Fruit fly (Drosophila melanogaster) whole organism, embryonic: ENCODE data around the gene CG43350.

Experiments used
- Aef1 ChIP-seq: fragments of 200-800 bp; sonication (Bioruptor generic); IDR thresholded peaks from 3 replicates; pipeline ENCODE4 v1.3.6; 2022; ENCODE audit warnings: missing biosample characterization, missing genetic modification characterization
- BEAF-32 ChIP-seq: fragments of 200-800 bp; sonication (Bioruptor generic); optimal IDR thresholded peaks from 3 replicates; lab custom pipeline; 2017; ENCODE audit warnings: missing biosample characterization, missing genetic modification characterization, mild to moderate bottlenecking, moderate library complexity, missing genetic modification reagents
- Bdp1 ChIP-seq: fragments of 200-800 bp; sonication (Bioruptor generic); optimal IDR thresholded peaks from 3 replicates; lab custom pipeline; 2016; ENCODE audit warnings: missing biosample characterization, missing genetic modification characterization
- Bgb ChIP-seq: fragments of 200-800 bp; sonication (Bioruptor generic); IDR thresholded peaks from 2 replicates; pipeline ENCODE4 v1.3.6; 2022; ENCODE audit warnings: missing biosample characterization, missing genetic modification characterization; ENCODE audit not compliant: partially characterized antibody
- C15 ChIP-seq: fragments of 200-800 bp; sonication (Bioruptor generic); IDR thresholded peaks from 3 replicates; pipeline ENCODE4 v1.3.6; 2022; ENCODE audit warnings: missing biosample characterization, missing genetic modification characterization
- CG10366 ChIP-seq: fragments of 200-800 bp; sonication (Bioruptor generic); IDR thresholded peaks from 2 replicates; pipeline ENCODE4 v1.3.6; 2022; ENCODE audit warnings: missing biosample characterization, missing genetic modification characterization
- CG10543 ChIP-seq: fragments of 200-800 bp; sonication (Bioruptor generic); optimal IDR thresholded peaks from 3 replicates; lab custom pipeline; 2017; ENCODE audit warnings: missing biosample characterization, mild to moderate bottlenecking, missing genetic modification characterization, moderate library complexity
- CG11085 ChIP-seq: fragments of 200-800 bp; sonication (Bioruptor generic); IDR thresholded peaks from 2 replicates; pipeline ENCODE4 v1.3.6; 2022; ENCODE audit warnings: missing biosample characterization, missing genetic modification characterization
- CG11247 ChIP-seq: fragments of 200-800 bp; sonication (Bioruptor generic); IDR thresholded peaks from 2 replicates; pipeline ENCODE4 v1.3.6; 2022; ENCODE audit warnings: missing biosample characterization, missing genetic modification characterization
- CG11696 ChIP-seq: fragments of 200-800 bp; sonication (Bioruptor generic); IDR thresholded peaks from 2 replicates; pipeline ENCODE4 v1.3.6; 2022; ENCODE audit warnings: missing biosample characterization, missing genetic modification characterization
- CG13894 ChIP-seq: fragments of 200-800 bp; sonication (Bioruptor generic); optimal IDR thresholded peaks from 3 replicates; lab custom pipeline; 2018; ENCODE audit warnings: missing biosample characterization, mild to moderate bottlenecking, missing genetic modification characterization, moderate library complexity
- CG15073 ChIP-seq: fragments of 200-800 bp; sonication (Bioruptor generic); optimal IDR thresholded peaks from 2 replicates; lab custom pipeline; 2016; ENCODE audit warnings: missing biosample characterization, missing genetic modification characterization
- CG15269 ChIP-seq: fragments of 200-800 bp; sonication (Bioruptor generic); optimal IDR thresholded peaks from 2 replicates; lab custom pipeline; 2018; ENCODE audit warnings: missing biosample characterization, mild to moderate bottlenecking, missing genetic modification characterization, moderate library complexity
- CG17359 ChIP-seq: fragments of 200-800 bp; sonication (Bioruptor generic); optimal IDR thresholded peaks from 3 replicates; lab custom pipeline; 2018; ENCODE audit warnings: missing biosample characterization, mild to moderate bottlenecking, missing genetic modification characterization, moderate library complexity
- CG17385 ChIP-seq: fragments of 200-800 bp; sonication (Bioruptor generic); optimal IDR thresholded peaks from 3 replicates; lab custom pipeline; 2018; ENCODE audit warnings: missing biosample characterization, mild to moderate bottlenecking, missing genetic modification characterization
- CG2129 ChIP-seq: fragments of 200-800 bp; sonication (Bioruptor generic); IDR thresholded peaks from 2 replicates; pipeline ENCODE4 v1.3.6; 2022; ENCODE audit warnings: missing biosample characterization, missing genetic modification characterization; ENCODE audit not compliant: partially characterized antibody
- CG2889 ChIP-seq: fragments of 200-800 bp; sonication (Bioruptor generic); IDR thresholded peaks from 3 replicates; pipeline ENCODE4 v1.3.6; 2022; ENCODE audit warnings: missing biosample characterization, missing genetic modification characterization
- CG3065 ChIP-seq: fragments of 200-800 bp; sonication (Bioruptor generic); optimal IDR thresholded peaks from 2 replicates; lab custom pipeline; 2016; ENCODE audit warnings: missing biosample characterization, missing genetic modification characterization
- CG31365 ChIP-seq: fragments of 200-800 bp; sonication (Bioruptor generic); optimal IDR thresholded peaks from 2 replicates; lab custom pipeline; 2018; ENCODE audit warnings: missing biosample characterization, mild to moderate bottlenecking, missing genetic modification characterization
- CG3995 ChIP-seq: fragments of 200-800 bp; sonication (Bioruptor generic); optimal IDR thresholded peaks from 3 replicates; lab custom pipeline; 2016; ENCODE audit warnings: missing biosample characterization, missing genetic modification characterization
- CG42726 ChIP-seq: fragments of 200-800 bp; sonication (Bioruptor generic); IDR thresholded peaks from 2 replicates; pipeline ENCODE4 v1.3.6; 2022; ENCODE audit warnings: missing biosample characterization, missing genetic modification characterization; ENCODE audit not compliant: partially characterized antibody
- CG7556 ChIP-seq: fragments of 200-800 bp; sonication (Bioruptor generic); optimal IDR thresholded peaks from 2 replicates; lab custom pipeline; 2017; ENCODE audit warnings: missing biosample characterization, mild to moderate bottlenecking, missing genetic modification characterization
- Dip3 ChIP-seq: fragments of 200-800 bp; sonication (Bioruptor generic); optimal IDR thresholded peaks from 3 replicates; lab custom pipeline; 2016; ENCODE audit warnings: missing biosample characterization, missing genetic modification characterization
- HLH3B ChIP-seq: fragments of 200-800 bp; sonication (Bioruptor generic); IDR thresholded peaks from 2 replicates; pipeline ENCODE4 v1.3.6; 2022; ENCODE audit warnings: missing biosample characterization, missing genetic modification characterization
- Mrtf ChIP-seq: fragments of 200-800 bp; sonication (Bioruptor generic); IDR thresholded peaks from 3 replicates; pipeline ENCODE4 v1.3.6; 2022; ENCODE audit warnings: missing biosample characterization, missing genetic modification characterization
- NFAT ChIP-seq: fragments of 200-800 bp; sonication (Bioruptor generic); IDR thresholded peaks from 2 replicates; pipeline ENCODE4 v1.3.6; 2022; ENCODE audit warnings: missing biosample characterization, missing genetic modification characterization
- Oaz ChIP-seq: fragments of 200-800 bp; sonication (Bioruptor generic); IDR thresholded peaks from 2 replicates; pipeline ENCODE4 v1.3.6; 2022; ENCODE audit warnings: missing biosample characterization, missing genetic modification characterization
- Oli ChIP-seq: fragments of 200-800 bp; sonication (Bioruptor generic); optimal IDR thresholded peaks from 2 replicates; lab custom pipeline; 2018; ENCODE audit warnings: missing biosample characterization, mild to moderate bottlenecking, missing genetic modification characterization, moderate library complexity
- Sry-β ChIP-seq: fragments of 200-800 bp; sonication (Bioruptor generic); optimal IDR thresholded peaks from 2 replicates; lab custom pipeline; 2018; ENCODE audit warnings: missing biosample characterization, mild to moderate bottlenecking, missing genetic modification characterization, moderate library complexity
- Sry-δ ChIP-seq: fragments of 200-800 bp; sonication (Bioruptor generic); optimal IDR thresholded peaks from 2 replicates; lab custom pipeline; 2016; ENCODE audit warnings: missing biosample characterization, missing genetic modification characterization
- Taf1 ChIP-seq: fragments of 200-800 bp; sonication (Bioruptor generic); IDR thresholded peaks from 2 replicates; pipeline ENCODE4 v1.3.6; 2022; ENCODE audit warnings: missing biosample characterization, missing genetic modification characterization
- Usf ChIP-seq: fragments of 200-800 bp; sonication (Bioruptor generic); optimal IDR thresholded peaks from 2 replicates; lab custom pipeline; 2017; ENCODE audit warnings: missing genotype, missing biosample characterization, missing genetic modification characterization
- Vsx1 ChIP-seq: fragments of 200-800 bp; sonication (Bioruptor generic); optimal IDR thresholded peaks from 2 replicates; lab custom pipeline; 2017; ENCODE audit warnings: missing biosample characterization, mild to moderate bottlenecking, missing genetic modification characterization, missing genetic modification reagents
- az2 ChIP-seq: fragments of 200-800 bp; sonication (Bioruptor generic); optimal IDR thresholded peaks from 3 replicates; lab custom pipeline; 2016; ENCODE audit warnings: missing biosample characterization, missing genetic modification characterization
- dan ChIP-seq: fragments of 200-800 bp; sonication (Bioruptor generic); IDR thresholded peaks from 2 replicates; pipeline ENCODE4 v1.3.6; 2022; ENCODE audit warnings: missing biosample characterization, missing genetic modification characterization
- dati ChIP-seq: fragments of 200-800 bp; sonication (Bioruptor generic); IDR thresholded peaks from 2 replicates; pipeline ENCODE4 v1.3.6; 2022; ENCODE audit warnings: missing biosample characterization, missing genetic modification characterization
- disco-r ChIP-seq: fragments of 200-800 bp; sonication (Bioruptor generic); optimal IDR thresholded peaks from 2 replicates; lab custom pipeline; 2016; ENCODE audit warnings: missing biosample characterization, missing genetic modification characterization
- ems ChIP-seq: fragments of 200-800 bp; sonication (Bioruptor generic); optimal IDR thresholded peaks from 3 replicates; lab custom pipeline; 2016; ENCODE audit warnings: missing biosample characterization, missing genetic modification characterization
- fd64A ChIP-seq: fragments of 200-800 bp; sonication (Bioruptor generic); optimal IDR thresholded peaks from 3 replicates; lab custom pipeline; 2018; ENCODE audit warnings: missing biosample characterization, mild to moderate bottlenecking, missing genetic modification characterization
- gcm2 ChIP-seq: fragments of 200-800 bp; sonication (Bioruptor generic); optimal IDR thresholded peaks from 2 replicates; lab custom pipeline; 2016; ENCODE audit warnings: missing biosample characterization, missing genetic modification characterization
- gsb ChIP-seq: fragments of 200-800 bp; sonication (Bioruptor generic); IDR thresholded peaks from 2 replicates; pipeline ENCODE4 v1.3.6; 2022; ENCODE audit warnings: missing biosample characterization, missing genetic modification characterization
- hbn ChIP-seq: fragments of 200-800 bp; sonication (Bioruptor generic); IDR thresholded peaks from 2 replicates; pipeline ENCODE4 v1.3.6; 2022; ENCODE audit warnings: missing biosample characterization, missing genetic modification characterization; ENCODE audit not compliant: partially characterized antibody
- lilli ChIP-seq: fragments of 200-800 bp; sonication (Bioruptor generic); optimal IDR thresholded peaks from 3 replicates; lab custom pipeline; 2016; ENCODE audit warnings: missing biosample characterization, missing genetic modification characterization
- oc ChIP-seq: fragments of 200-800 bp; sonication (Bioruptor generic); optimal IDR thresholded peaks from 2 replicates; lab custom pipeline; 2018; ENCODE audit warnings: missing biosample characterization, mild to moderate bottlenecking, missing genetic modification characterization, moderate library complexity
- sr ChIP-seq: fragments of 200-800 bp; sonication (Bioruptor generic); IDR thresholded peaks from 3 replicates; pipeline ENCODE4 v1.3.6; 2022; ENCODE audit warnings: missing biosample characterization, missing genetic modification characterization
- sug ChIP-seq: fragments of 200-800 bp; optimal IDR thresholded peaks from 2 replicates; lab custom pipeline; 2019; ENCODE audit warnings: missing biosample characterization, mild to moderate bottlenecking, missing genetic modification characterization, moderate library complexity
- tap ChIP-seq: fragments of 200-800 bp; optimal IDR thresholded peaks from 3 replicates; lab custom pipeline; 2019; ENCODE audit warnings: missing biosample characterization, mild to moderate bottlenecking, missing genetic modification characterization, moderate library complexity
- tna ChIP-seq: fragments of 200-800 bp; sonication (Bioruptor generic); IDR thresholded peaks from 2 replicates; pipeline ENCODE4 v1.3.6; 2022; ENCODE audit warnings: missing biosample characterization, missing genetic modification characterization; ENCODE audit not compliant: partially characterized antibody
- trem ChIP-seq: fragments of 200-800 bp; optimal IDR thresholded peaks from 3 replicates; lab custom pipeline; 2019; ENCODE audit warnings: missing biosample characterization, mild to moderate bottlenecking, missing genetic modification characterization, moderate library complexity
- vfl ChIP-seq: fragments of 200-800 bp; sonication (Bioruptor generic); optimal IDR thresholded peaks from 2 replicates; lab custom pipeline; 2016; ENCODE audit warnings: missing biosample characterization, missing genetic modification characterization

CG43350 gene

DNA sequence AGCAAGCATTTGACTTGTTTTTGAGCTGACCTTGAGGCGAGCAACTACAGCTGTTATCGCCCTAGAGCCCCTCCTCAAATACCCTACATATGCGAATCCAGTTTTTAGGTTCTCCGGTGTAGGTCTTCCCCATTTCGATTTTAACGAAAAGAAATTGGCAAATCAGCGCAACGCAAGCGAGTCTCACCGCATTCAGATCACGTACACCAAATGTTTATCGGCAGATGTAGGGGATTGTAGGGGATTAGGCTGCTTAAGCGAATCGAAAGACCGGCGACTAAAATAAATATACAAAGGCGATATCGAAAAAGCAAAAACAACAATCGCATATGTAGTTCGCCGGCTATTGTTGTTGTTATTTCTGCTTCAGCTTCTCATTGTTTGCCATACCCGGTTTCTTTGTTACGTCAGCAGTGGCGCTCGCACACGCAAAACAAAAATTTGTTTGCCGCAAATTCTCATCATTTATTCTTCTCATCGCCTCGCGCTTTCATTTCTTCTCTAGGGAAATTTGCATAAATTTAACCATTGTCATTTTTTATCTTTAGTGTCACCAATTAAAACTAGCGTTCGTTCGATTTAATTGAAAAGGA is 38.8 kb downstream of the CG43350 start (continued):
- TF ChIP-seq CG42726 (GFP tag; lab: Robert Waterston, UW) (no peak), CG15073 (GFP tag; lab: Kevin White, UChicago) (no peak), CG11085 (GFP tag; lab: Robert Waterston, UW) (peak; percentile 49), CG17385 (GFP tag; lab: Kevin White, UChicago) (peak; percentile 25), trem (tag; lab: Kevin White, UChicago) (no peak), CG10543 (peak; percentile 47), tna (GFP tag; lab: Robert Waterston, UW) (no peak), CG10366 (GFP tag; lab: Robert Waterston, UW) (peak; percentile 58), sug (peak; percentile 39), CG13894 (tag; lab: Kevin White, UChicago) (peak; percentile 82), CG31365 (tag; lab: Kevin White, UChicago) (peak; percentile 48), Vsx1 (GFP tag; lab: Kevin White, UChicago) (no peak), CG7556 (peak; percentile 37), oc (tag; lab: Kevin White, UChicago) (peak; percentile 23), BEAF-32 (GFP tag; lab: Kevin White, UChicago) (no peak), fd64A (GFP tag; lab: Kevin White, UChicago) (no peak), Mrtf (GFP tag; lab: Robert Waterston, UW) (peak; percentile 59; the same call in 1 of the 3 replicates), CG11696 (GFP tag; lab: Robert Waterston, UW) (peak; percentile 65), CG2889 (GFP tag; lab: Robert Waterston, UW) (0 out of 3 replicates have a peak, but pooled peaks have one; percentile 22), Sry-β (GFP tag; lab: Kevin White, UChicago) (no peak), dan (GFP tag; lab: Robert Waterston, UW) (no peak), tap (tag; lab: Kevin White, UChicago) (no peak), CG2129 (GFP tag; lab: Robert Waterston, UW) (no peak), Oaz (no peak), Bgb (GFP tag; lab: Robert Waterston, UW) (no peak), CG11247 (GFP tag; lab: Robert Waterston, UW) (peak; percentile 74), gcm2 (GFP tag; lab: Kevin White, UChicago) (peak; percentile 27), lilli (GFP tag; lab: Kevin White, UChicago) (peak; percentile 88), gsb (GFP tag; lab: Robert Waterston, UW) (peak; percentile 69), Taf1 (GFP tag; lab: Robert Waterston, UW) (peak; percentile 38; the same call in 1 of the 2 replicates), dati (GFP tag; lab: Robert Waterston, UW) (no peak), Dip3 (GFP tag; lab: Kevin White, UChicago) (peak; percentile 91), Oli (peak; percentile 68), Sry-δ (GFP tag; lab: Kevin White, UChicago) (peak; percentile 18), C15 (GFP tag; lab: Robert Waterston, UW) (peak; percentile 50; the same call in 1 of the 3 replicates), Bdp1 (GFP tag; lab: Kevin White, UChicago) (peak; percentile 29), ems (GFP tag; lab: Kevin White, UChicago) (peak; percentile 59), disco-r (GFP tag; lab: Kevin White, UChicago) (peak; percentile 69), NFAT (peak; percentile 86), HLH3B (GFP tag; lab: Robert Waterston, UW) (peak; percentile 54), sr (GFP tag; lab: Robert Waterston, UW) (no peak), Usf (GFP tag; lab: Kevin White, UChicago) (peak; percentile 60), CG17359 (tag; lab: Kevin White, UChicago) (peak; percentile 43), CG15269 (tag; lab: Kevin White, UChicago) (peak; percentile 72), vfl (GFP tag; lab: Kevin White, UChicago) (peak; percentile 81), hbn (GFP tag; lab: Robert Waterston, UW) (no peak), CG3995 (GFP tag; lab: Kevin White, UChicago) (peak; percentile 56), CG3065 (no peak), Aef1 (GFP tag; lab: Robert Waterston, UW) (peak; percentile 72), az2 (GFP tag; lab: Kevin White, UChicago) (peak; percentile 52)
